Fruit fly (Drosophila melanogaster): ENCODE data around the gene ddbt.

DNA sequence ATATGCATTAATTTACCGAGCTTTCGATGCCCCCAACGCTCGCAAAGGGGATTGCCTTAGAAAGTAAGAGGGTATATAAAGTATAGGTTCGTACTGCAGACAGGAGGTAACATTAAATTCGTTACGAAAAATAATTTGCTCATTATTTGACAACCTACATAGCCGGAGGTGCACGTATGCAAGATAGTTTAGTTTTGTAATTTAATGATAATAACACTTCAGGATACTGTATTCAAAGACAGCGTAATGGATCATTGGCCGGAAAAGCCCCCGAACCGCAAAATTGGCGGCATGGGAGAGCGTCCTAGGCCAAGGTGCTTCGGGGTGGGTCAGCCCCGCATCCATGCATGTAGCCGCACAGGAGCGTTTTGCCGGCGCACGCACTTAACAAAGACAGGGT is 4.6 kb upstream of the ddbt start:
- no peak for TF ChIP-seq usp (GFP tag; optimal IDR thresholded peaks at IDR 0.05)
- no peak for TF ChIP-seq CG8478 (optimal IDR thresholded peaks at IDR 0.05)
- TF ChIP-seq Dll (optimal IDR thresholded peaks at IDR 0.05) = no peak

All from whole organism.